Fruit fly (Drosophila melanogaster): ENCODE measurements around the gene Nedd8.

The Nedd8 gene

dm6 chr2L:18906615-18907014 is 45.0 kb downstream of the Nedd8 start (continued):
- TF ChIP-seq bcd (GFP tag; optimal IDR thresholded peaks at IDR 0.05) (peak; percentile 28), crp (GFP tag; optimal IDR thresholded peaks at IDR 0.05) (no peak), eve (GFP tag; optimal IDR thresholded peaks at IDR 0.05) (no peak), wek (GFP tag; optimal IDR thresholded peaks at IDR 0.05) (no peak), crc (GFP tag; optimal IDR thresholded peaks at IDR 0.05) (no peak), prd (optimal IDR thresholded peaks at IDR 0.05) (no peak), prd (GFP tag; IDR thresholded peaks at IDR 0.05) (peak; percentile 72), Doc3 (GFP tag; IDR thresholded peaks at IDR 0.05; ENCODE audit: partially characterized antibody) (no peak), repo (GFP tag; optimal IDR thresholded peaks at IDR 0.05) (no peak), CG5245 (GFP tag; optimal IDR thresholded peaks at IDR 0.05) (peak; percentile 29), eyg (GFP tag; optimal IDR thresholded peaks at IDR 0.05) (no peak), CG11085 (GFP tag; IDR thresholded peaks at IDR 0.05) (no peak), CG9727 (GFP tag; optimal IDR thresholded peaks at IDR 0.05) (peak; percentile 62), pnt (GFP tag; optimal IDR thresholded peaks at IDR 0.05) (no peak), CG6854 (GFP tag; optimal IDR thresholded peaks at IDR 0.05) (no peak), CG3281 (GFP tag; optimal IDR thresholded peaks at IDR 0.05) (no peak), CG11696 (GFP tag; IDR thresholded peaks at IDR 0.05) (0 out of 2 replicates have a peak, but pooled peaks have one; percentile 10), Myb (GFP tag; optimal IDR thresholded peaks at IDR 0.05) (no peak), sens-2 (GFP tag; IDR thresholded peaks at IDR 0.05) (no peak), CG12769 (tag; optimal IDR thresholded peaks at IDR 0.05) (no peak), ERR (GFP tag; optimal IDR thresholded peaks at IDR 0.05) (no peak), ATbp (GFP tag; optimal IDR thresholded peaks at IDR 0.05) (no peak), CG3065 (GFP tag; optimal IDR thresholded peaks at IDR 0.05) (no peak), CG17829 (tag; optimal IDR thresholded peaks at IDR 0.05) (peak; percentile 49), gfzf (GFP tag; optimal IDR thresholded peaks at IDR 0.05) (no peak), cwo (GFP tag; optimal IDR thresholded peaks at IDR 0.05) (peak; percentile 5), Hr78 (GFP tag; optimal IDR thresholded peaks at IDR 0.05) (peak in 1 of 2 experiments; percentile 0), Nf-YA (GFP tag; IDR thresholded peaks at IDR 0.05) (no peak), phol (tag; optimal IDR thresholded peaks at IDR 0.05) (peak; percentile 67), CG10565 (GFP tag; optimal IDR thresholded peaks at IDR 0.05) (no peak), stc (GFP tag; IDR thresholded peaks at IDR 0.05) (peak; percentile 45; the same call in 1 of the 2 replicates), CG11398 (GFP tag; optimal IDR thresholded peaks at IDR 0.05) (no peak), org-1 (GFP tag; optimal IDR thresholded peaks at IDR 0.05) (no peak), Oli (tag; optimal IDR thresholded peaks at IDR 0.05) (no peak), CG15514 (GFP tag; optimal IDR thresholded peaks at IDR 0.05) (peak; percentile 3), CG32772 (GFP tag; IDR thresholded peaks at IDR 0.05) (peak; percentile 48; the same call in 1 of the 2 replicates), sim (GFP tag; IDR thresholded peaks at IDR 0.05) (peak; percentile 59; the same call in 1 of the 2 replicates), CG6689 (GFP tag; IDR thresholded peaks at IDR 0.05) (peak; percentile 70), ara (GFP tag; IDR thresholded peaks at IDR 0.05) (peak; percentile 73; the same call in 1 of the 2 replicates), ham (GFP tag; IDR thresholded peaks at IDR 0.05) (no peak), CG8281 (tag; optimal IDR thresholded peaks at IDR 0.05) (no peak), CrebB (tag; optimal IDR thresholded peaks at IDR 0.05) (no peak), Med (GFP tag) (peak; percentile 55), CG4730 (GFP tag; IDR thresholded peaks at IDR 0.05) (0 out of 2 replicates have a peak, but pooled peaks have one; percentile 10), Sox102F (GFP tag; optimal IDR thresholded peaks at IDR 0.05) (no peak), gsb-n (tag; optimal IDR thresholded peaks at IDR 0.05) (no peak), CG13287 (GFP tag; IDR thresholded peaks at IDR 0.05; ENCODE audit: partially characterized antibody) (no peak), CG2129 (GFP tag; IDR thresholded peaks at IDR 0.05; ENCODE audit: partially characterized antibody) (no peak), Ets65A (GFP tag) (peak; percentile 15), Fer1 (GFP tag; optimal IDR thresholded peaks at IDR 0.05) (no peak), btn (GFP tag; optimal IDR thresholded peaks at IDR 0.05) (no peak)

Measured in whole organism, embryonic.